Worm (Caenorhabditis elegans) whole organism, early embryonic: Measurements from ENCODE around the gene C40C9.4.

ENCODE experiments used
- B0310.2 ChIP-seq: sonication (generic microtip); optimal IDR thresholded peaks from 2 replicates; lab custom pipeline; 2016; ENCODE audit warnings: mild to moderate bottlenecking, missing genetic modification characterization, missing compliant biosample characterization
- F13C5.2 ChIP-seq: sonication (generic microtip); optimal IDR thresholded peaks from 2 replicates; lab custom pipeline; 2017; ENCODE audit warnings: mild to moderate bottlenecking, missing genetic modification characterization, inconsistent platforms, missing compliant biosample characterization
- aly-1 ChIP-seq: sonication (generic microtip); optimal IDR thresholded peaks from 2 replicates; lab custom pipeline; 2016; ENCODE audit warnings: missing genetic modification characterization, missing compliant biosample characterization
- ama-1 ChIP-seq: fragments of 150-350 bp; optimal IDR thresholded peaks from 2 replicates; lab custom pipeline; 2014
- ceh-13 ChIP-seq: fragments of 200-800 bp; sonication (Bioruptor generic); optimal IDR thresholded peaks from 2 replicates; lab custom pipeline; 2018; ENCODE audit warnings: mild to moderate bottlenecking, missing genetic modification characterization, missing compliant biosample characterization
- ceh-36 ChIP-seq: sonication (generic microtip); optimal IDR thresholded peaks from 2 replicates; lab custom pipeline; 2016; ENCODE audit warnings: missing genetic modification characterization, inconsistent platforms, missing compliant biosample characterization
- ets-7 ChIP-seq: sonication (generic microtip); optimal IDR thresholded peaks from 2 replicates; lab custom pipeline; 2016; ENCODE audit warnings: missing genotype, missing genetic modification characterization, missing compliant biosample characterization
- flt-1 ChIP-seq: fragments of 200-800 bp; sonication (Bioruptor generic); IDR thresholded peaks from 2 replicates; pipeline ENCODE4 v1.3.6; 2022; ENCODE audit warnings: missing genetic modification characterization, missing compliant biosample characterization
- hmbx-1 ChIP-seq: sonication (generic microtip); optimal IDR thresholded peaks from 2 replicates; lab custom pipeline; 2016; ENCODE audit warnings: mild to moderate bottlenecking, missing genetic modification characterization, missing compliant biosample characterization
- hmg-4 ChIP-seq: fragments of 200-800 bp; sonication (Bioruptor generic); optimal IDR thresholded peaks from 2 replicates; lab custom pipeline; 2018; ENCODE audit warnings: mild to moderate bottlenecking, missing genetic modification characterization, missing compliant biosample characterization
- hnd-1 ChIP-seq: sonication (generic microtip); optimal IDR thresholded peaks from 2 replicates; lab custom pipeline; 2016; ENCODE audit warnings: missing genetic modification characterization, missing compliant biosample characterization
- pes-1 ChIP-seq: fragments of 200-800 bp; sonication (Bioruptor generic); IDR thresholded peaks from 2 replicates; pipeline ENCODE4 v1.3.6; 2022; ENCODE audit warnings: missing genetic modification reagents, missing genetic modification characterization, missing compliant biosample characterization
- scrt-1 ChIP-seq: fragments of 200-800 bp; sonication (Bioruptor generic); IDR thresholded peaks from 2 replicates; pipeline ENCODE4 v1.3.6; 2022; ENCODE audit warnings: missing genetic modification characterization, missing compliant biosample characterization
- sea-1 ChIP-seq: fragments of 200-800 bp; sonication (Bioruptor generic); conservative IDR thresholded peaks from 2 replicates; pipeline ENCODE4 v1.3.6; 2022; ENCODE audit warnings: missing genetic modification characterization, missing compliant biosample characterization
- tbx-11 ChIP-seq: fragments of 200-800 bp; sonication (Bioruptor generic); IDR thresholded peaks from 2 replicates; pipeline ENCODE4 v1.3.6; 2022; ENCODE audit warnings: missing genetic modification characterization, missing compliant biosample characterization
- tbx-37 ChIP-seq: fragments of 200-800 bp; sonication (Bioruptor generic); conservative IDR thresholded peaks from 2 replicates; pipeline ENCODE4 v1.3.6; 2022; ENCODE audit warnings: missing genetic modification reagents, missing genetic modification characterization, missing compliant biosample characterization
- tra-4 ChIP-seq: sonication (generic microtip); optimal IDR thresholded peaks from 2 replicates; lab custom pipeline; 2017; ENCODE audit warnings: missing genetic modification characterization, missing compliant biosample characterization

The C40C9.4 gene

ce11 chrX:13621628-13622027 is 29.3 kb upstream of the C40C9.4 start, which contains the start of gene Y12A6A.1:
Y12A6A.1 (minus strand) TSS chrX:13621728.
- TF ChIP-seq tra-4 (tag; lab: Kevin White, UChicago) (no peak), F13C5.2 (no peak), pes-1 (GFP tag; lab: Robert Waterston, UW) (no peak), hmbx-1 (tag; lab: Kevin White, UChicago) (no peak), hmg-4 (GFP tag; lab: Kevin White, UChicago) (no peak), ceh-36 (tag; lab: Kevin White, UChicago) (no peak), ama-1 (lab: Kevin White, UChicago) (no peak), scrt-1 (no peak), sea-1 (GFP tag; lab: Robert Waterston, UW) (no peak), B0310.2 (tag; lab: Kevin White, UChicago) (no peak), tbx-37 (no peak)

ce11 chrX:13631122-13631672 is 19.7 kb upstream of the C40C9.4 start, which contains the start of gene nlg-1:
nlg-1 (minus strand) TSS chrX:13631172.
- TF ChIP-seq scrt-1 (no peak), B0310.2 (tag; lab: Kevin White, UChicago) (no peak), hmg-4 (GFP tag; lab: Kevin White, UChicago) (no peak)

- TF ChIP-seq B0310.2 (tag; lab: Kevin White, UChicago) (no peak), ama-1 (lab: Kevin White, UChicago) (no peak), hnd-1 (tag; lab: Kevin White, UChicago) (no peak), hmg-4 (GFP tag; lab: Kevin White, UChicago) (no peak), aly-1 (tag; lab: Kevin White, UChicago) (no peak), tra-4 (tag; lab: Kevin White, UChicago) (no peak), ceh-36 (tag; lab: Kevin White, UChicago) (no peak), ceh-13 (GFP tag; lab: Kevin White, UChicago) (no peak), pes-1 (GFP tag; lab: Robert Waterston, UW) (no peak), tbx-37 (no peak), ets-7 (tag; lab: Kevin White, UChicago) (no peak), scrt-1 (no peak), F13C5.2 (no peak), tbx-11 (GFP tag; lab: Robert Waterston, UW) (no peak), sea-1 (GFP tag; lab: Robert Waterston, UW) (no peak)
Observed at ce11 chrX:13632245-13632644, 18.7 kb upstream of the C40C9.4 start.

ce11 chrX:13633032-13633431 is 17.9 kb upstream of the C40C9.4 start:
- no peak for TF ChIP-seq aly-1 (tag; lab: Kevin White, UChicago)
- no peak for TF ChIP-seq flt-1
- no peak for TF ChIP-seq F13C5.2
- TF ChIP-seq ama-1 (lab: Kevin White, UChicago): no peak
- no peak for TF ChIP-seq ceh-13 (GFP tag; lab: Kevin White, UChicago)
- no peak for TF ChIP-seq hmg-4 (GFP tag; lab: Kevin White, UChicago)
- no peak for TF ChIP-seq hmbx-1 (tag; lab: Kevin White, UChicago)
- TF ChIP-seq tbx-11 (GFP tag; lab: Robert Waterston, UW): no peak
- no peak for TF ChIP-seq pes-1 (GFP tag; lab: Robert Waterston, UW)
- no peak for TF ChIP-seq hnd-1 (tag; lab: Kevin White, UChicago)
- no peak for TF ChIP-seq tra-4 (tag; lab: Kevin White, UChicago)
- no peak for TF ChIP-seq ets-7 (tag; lab: Kevin White, UChicago)
- TF ChIP-seq scrt-1: no peak

- TF ChIP-seq scrt-1: no peak
- TF ChIP-seq B0310.2 (tag; lab: Kevin White, UChicago): no peak
- no peak for TF ChIP-seq F13C5.2
- no peak for TF ChIP-seq hnd-1 (tag; lab: Kevin White, UChicago)
- TF ChIP-seq flt-1: no peak
- TF ChIP-seq aly-1 (tag; lab: Kevin White, UChicago): no peak
- TF ChIP-seq tra-4 (tag; lab: Kevin White, UChicago): no peak
- no peak for TF ChIP-seq pes-1 (GFP tag; lab: Robert Waterston, UW)
- no peak for TF ChIP-seq ets-7 (tag; lab: Kevin White, UChicago)
- no peak for TF ChIP-seq tbx-37
- no peak for TF ChIP-seq tbx-11 (GFP tag; lab: Robert Waterston, UW)
- no peak for TF ChIP-seq sea-1 (GFP tag; lab: Robert Waterston, UW)
- TF ChIP-seq ceh-36 (tag; lab: Kevin White, UChicago): no peak
- no peak for TF ChIP-seq ama-1 (lab: Kevin White, UChicago)
Observed at ce11 chrX:13633876-13634479, 16.9 kb upstream of the C40C9.4 start.

ce11 chrX:13637526-13637925 is 13.4 kb upstream of the C40C9.4 start:
- TF ChIP-seq hnd-1 (tag; lab: Kevin White, UChicago): no peak
- no peak for TF ChIP-seq flt-1
- TF ChIP-seq pes-1 (GFP tag; lab: Robert Waterston, UW): no peak
- TF ChIP-seq ceh-13 (GFP tag; lab: Kevin White, UChicago): no peak
- no peak for TF ChIP-seq hmbx-1 (tag; lab: Kevin White, UChicago)
- no peak for TF ChIP-seq ceh-36 (tag; lab: Kevin White, UChicago)
- TF ChIP-seq ets-7 (tag; lab: Kevin White, UChicago): no peak
- no peak for TF ChIP-seq ama-1 (lab: Kevin White, UChicago)
- TF ChIP-seq F13C5.2: no peak
- no peak for TF ChIP-seq tra-4 (tag; lab: Kevin White, UChicago)
- TF ChIP-seq aly-1 (tag; lab: Kevin White, UChicago): no peak
- no peak for TF ChIP-seq B0310.2 (tag; lab: Kevin White, UChicago)
- no peak for TF ChIP-seq tbx-11 (GFP tag; lab: Robert Waterston, UW)
- TF ChIP-seq tbx-37: no peak
- TF ChIP-seq scrt-1: no peak
- no peak for TF ChIP-seq hmg-4 (GFP tag; lab: Kevin White, UChicago)
- no peak for TF ChIP-seq sea-1 (GFP tag; lab: Robert Waterston, UW)
